Fruit fly (Drosophila melanogaster) whole organism, embryonic: ENCODE measurements around the gene cype.
A peak's percentile ranks its signal among the peaks of the same experiment; 100 is the strongest.

ENCODE experiments used
- CG11696 ChIP-seq: fragments of 200-800 bp; sonication (Bioruptor generic); IDR thresholded peaks from 2 replicates; pipeline ENCODE4 v1.3.6; 2022; ENCODE audit warnings: missing biosample characterization, missing genetic modification characterization
- CG12391 ChIP-seq: fragments of 200-800 bp; sonication (Bioruptor generic); optimal IDR thresholded peaks from 3 replicates; lab custom pipeline; 2018; ENCODE audit warnings: missing biosample characterization, mild to moderate bottlenecking, missing genetic modification characterization, moderate library complexity
- CG13296 ChIP-seq: fragments of 200-800 bp; sonication (Bioruptor generic); optimal IDR thresholded peaks from 3 replicates; lab custom pipeline; 2018; ENCODE audit warnings: missing biosample characterization, mild to moderate bottlenecking, missing genetic modification characterization
- CG13775 ChIP-seq: fragments of 200-800 bp; sonication (Bioruptor generic); optimal IDR thresholded peaks from 3 replicates; lab custom pipeline; 2017; ENCODE audit warnings: missing biosample characterization, mild to moderate bottlenecking, missing genetic modification characterization
- CG14014 ChIP-seq: fragments of 200-800 bp; sonication (Bioruptor generic); IDR thresholded peaks from 2 replicates; pipeline ENCODE4 v1.3.6; 2022; ENCODE audit warnings: missing biosample characterization, missing genetic modification characterization
- CG15269 ChIP-seq: fragments of 200-800 bp; sonication (Bioruptor generic); optimal IDR thresholded peaks from 2 replicates; lab custom pipeline; 2018; ENCODE audit warnings: missing biosample characterization, mild to moderate bottlenecking, missing genetic modification characterization, moderate library complexity
- CG1647 ChIP-seq: fragments of 200-800 bp; sonication (Bioruptor generic); optimal IDR thresholded peaks from 3 replicates; lab custom pipeline; 2016; ENCODE audit warnings: missing biosample characterization, missing genetic modification characterization
- CG16815 ChIP-seq: fragments of 200-800 bp; sonication (Bioruptor generic); optimal IDR thresholded peaks from 3 replicates; lab custom pipeline; 2017; ENCODE audit warnings: missing biosample characterization, mild to moderate bottlenecking, missing genetic modification characterization
- CG3163 ChIP-seq: fragments of 200-800 bp; sonication (Bioruptor generic); optimal IDR thresholded peaks from 3 replicates; lab custom pipeline; 2016; ENCODE audit warnings: missing biosample characterization, missing genetic modification characterization
- CG4730 ChIP-seq: fragments of 200-800 bp; sonication (Bioruptor generic); IDR thresholded peaks from 2 replicates; pipeline ENCODE4 v1.3.6; 2022; ENCODE audit warnings: missing biosample characterization, missing genetic modification characterization
- CG8388 ChIP-seq: fragments of 200-800 bp; sonication (Bioruptor generic); optimal IDR thresholded peaks from 2 replicates; lab custom pipeline; 2019; ENCODE audit warnings: missing biosample characterization, mild to moderate bottlenecking, missing genetic modification characterization, moderate library complexity
- CG8765 ChIP-seq: fragments of 200-800 bp; sonication (Bioruptor generic); IDR thresholded peaks from 2 replicates; pipeline ENCODE4 v1.3.6; 2022; ENCODE audit warnings: missing biosample characterization, missing genetic modification characterization
- Dad ChIP-seq: fragments of 200-800 bp; sonication (Bioruptor generic); optimal IDR thresholded peaks from 3 replicates; lab custom pipeline; 2016; ENCODE audit warnings: missing biosample characterization, missing genetic modification characterization
- Deaf1 ChIP-seq: fragments of 200-800 bp; optimal IDR thresholded peaks from 3 replicates; lab custom pipeline; 2019; ENCODE audit warnings: missing biosample characterization, mild to moderate bottlenecking, missing genetic modification characterization, moderate library complexity
- Doc2 ChIP-seq: fragments of 200-800 bp; sonication (Bioruptor generic); IDR thresholded peaks from 2 replicates; pipeline ENCODE4 v1.3.6; 2022; ENCODE audit warnings: missing biosample characterization, missing genetic modification characterization
- Drgx ChIP-seq: fragments of 200-800 bp; sonication (Bioruptor generic); IDR thresholded peaks from 2 replicates; pipeline ENCODE4 v1.3.6; 2022; ENCODE audit warnings: missing biosample characterization, missing genetic modification characterization
- Ets65A ChIP-seq: fragments of 200-800 bp; sonication (Bioruptor generic); peaks from one replicate; lab custom pipeline; 2016; ENCODE audit warnings: missing biosample characterization, missing genetic modification characterization
- H15 ChIP-seq: fragments of 200-800 bp; sonication (Bioruptor generic); IDR thresholded peaks from 3 replicates; pipeline ENCODE4 v1.3.6; 2022; ENCODE audit warnings: missing biosample characterization, missing genetic modification characterization
- HHEX ChIP-seq: fragments of 200-800 bp; sonication (Bioruptor generic); optimal IDR thresholded peaks from 3 replicates; lab custom pipeline; 2017; ENCODE audit warnings: missing biosample characterization, mild to moderate bottlenecking, missing genetic modification characterization, missing genetic modification reagents
- Lim3 ChIP-seq: fragments of 200-800 bp; sonication (Bioruptor generic); IDR thresholded peaks from 2 replicates; pipeline ENCODE4 v1.3.6; 2022; ENCODE audit warnings: missing biosample characterization, missing genetic modification characterization
- NC2β ChIP-seq: fragments of 200-800 bp; sonication (Bioruptor generic); optimal IDR thresholded peaks from 2 replicates; lab custom pipeline; 2016; ENCODE audit warnings: missing biosample characterization, missing genetic modification characterization
- Oaz ChIP-seq: fragments of 200-800 bp; sonication (Bioruptor generic); IDR thresholded peaks from 2 replicates; pipeline ENCODE4 v1.3.6; 2022; ENCODE audit warnings: missing biosample characterization, missing genetic modification characterization
- Pdp1 ChIP-seq, 2 experiments: fragments of 200-800 bp; sonication (Bioruptor generic); optimal IDR thresholded peaks; 3 replicates each; lab custom pipeline; 2016; ENCODE audit warnings: missing biosample characterization in 2 of 2, missing genetic modification characterization in 2 of 2, mild to moderate bottlenecking in 1 of 2, moderate library complexity in 1 of 2
- Rfx ChIP-seq: fragments of 200-800 bp; sonication (Bioruptor generic); IDR thresholded peaks from 2 replicates; pipeline ENCODE4 v1.3.6; 2022; ENCODE audit warnings: missing biosample characterization, missing genetic modification characterization
- Trl ChIP-seq, 3 experiments: fragments of >200 bp in 2 of 3; fragments of 200-800 bp in 1 of 3; sonication (Bioruptor generic) in 1 of 3; optimal IDR thresholded peaks; 2 replicates in 1 of 3; 3 replicates in 2 of 3; lab custom pipeline; 2016 to 2017; ENCODE audit warnings: missing biosample characterization in 1 of 3, missing genetic modification characterization in 1 of 3
- cas ChIP-seq: fragments of 200-800 bp; sonication (Bioruptor generic); IDR thresholded peaks from 2 replicates; pipeline ENCODE4 v1.3.6; 2022; ENCODE audit warnings: missing biosample characterization, missing genetic modification characterization
- cato ChIP-seq: fragments of 200-800 bp; sonication (Bioruptor generic); optimal IDR thresholded peaks from 2 replicates; lab custom pipeline; 2016; ENCODE audit warnings: missing biosample characterization, missing genetic modification characterization, borderline replicate concordance
- cwo ChIP-seq: fragments of 200-800 bp; sonication (Bioruptor generic); optimal IDR thresholded peaks from 3 replicates; lab custom pipeline; 2017; ENCODE audit warnings: missing biosample characterization, missing genetic modification characterization, mild to moderate bottlenecking, moderate library complexity, missing genetic modification reagents
- gsb-n ChIP-seq: fragments of 200-800 bp; sonication (Bioruptor generic); optimal IDR thresholded peaks from 3 replicates; lab custom pipeline; 2018; ENCODE audit warnings: missing biosample characterization, mild to moderate bottlenecking, missing genetic modification characterization
- kni ChIP-seq: fragments of 200-800 bp; sonication (Bioruptor generic); optimal IDR thresholded peaks from 3 replicates; lab custom pipeline; 2017; ENCODE audit warnings: mild to moderate bottlenecking, missing biosample characterization, missing genetic modification reagents, missing genetic modification characterization
- maf-S ChIP-seq: fragments of 200-800 bp; sonication (Bioruptor generic); optimal IDR thresholded peaks from 2 replicates; lab custom pipeline; 2016; ENCODE audit warnings: missing biosample characterization, missing genetic modification characterization
- nerfin-1 ChIP-seq: fragments of 200-800 bp; sonication (Bioruptor generic); optimal IDR thresholded peaks from 3 replicates; lab custom pipeline; 2019; ENCODE audit warnings: missing biosample characterization, mild to moderate bottlenecking, missing genetic modification characterization, moderate library complexity
- pho ChIP-seq: fragments of 200-800 bp; sonication (Bioruptor generic); optimal IDR thresholded peaks from 2 replicates; lab custom pipeline; 2016; ENCODE audit warnings: missing biosample characterization, missing genetic modification characterization
- scrt ChIP-seq: fragments of 200-800 bp; sonication (Bioruptor generic); optimal IDR thresholded peaks from 2 replicates; lab custom pipeline; 2018; ENCODE audit warnings: missing biosample characterization, mild to moderate bottlenecking, missing genetic modification characterization, moderate library complexity
- sima ChIP-seq: fragments of 200-800 bp; sonication (Bioruptor generic); optimal IDR thresholded peaks from 2 replicates; lab custom pipeline; 2016; ENCODE audit warnings: missing biosample characterization, missing genetic modification characterization
- so ChIP-seq: fragments of 200-800 bp; sonication (Bioruptor generic); IDR thresholded peaks from 3 replicates; pipeline ENCODE4 v1.3.6; 2022; ENCODE audit warnings: missing biosample characterization, missing genetic modification characterization
- sr ChIP-seq: fragments of 200-800 bp; sonication (Bioruptor generic); IDR thresholded peaks from 3 replicates; pipeline ENCODE4 v1.3.6; 2022; ENCODE audit warnings: missing biosample characterization, missing genetic modification characterization
- tgo ChIP-seq: fragments of 200-800 bp; sonication (Bioruptor generic); IDR thresholded peaks from 3 replicates; pipeline ENCODE4 v1.3.6; 2022; ENCODE audit warnings: missing biosample characterization, missing genetic modification characterization
- ttk ChIP-seq: fragments of 200-800 bp; sonication (Bioruptor generic); IDR thresholded peaks from 2 replicates; pipeline ENCODE4 v2.1.2; 2022; ENCODE audit warnings: missing biosample characterization, missing genetic modification characterization
- tup ChIP-seq: fragments of 200-800 bp; sonication (Bioruptor generic); optimal IDR thresholded peaks from 2 replicates; lab custom pipeline; 2016; ENCODE audit warnings: missing biosample characterization, mild to moderate bottlenecking, missing genetic modification characterization, moderate library complexity
- vvl ChIP-seq: fragments of 200-800 bp; sonication (Bioruptor generic); IDR thresholded peaks from 2 replicates; pipeline ENCODE4 v1.3.6; 2022; ENCODE audit warnings: missing biosample characterization, missing genetic modification characterization

cype gene

dm6 chr2L:5342119-5342817 lies 15.2 kb downstream of the cype start, which contains the start of gene Acsf2 (continued):
- TF ChIP-seq H15 = peak; percentile 86
- no peak for TF ChIP-seq kni (GFP tag; lab: Kevin White, UChicago)
- peak; percentile 99 for TF ChIP-seq cwo (GFP tag; lab: Kevin White, UChicago)
- peak; percentile 40; the same call in 1 of the 3 replicates for TF ChIP-seq sr (GFP tag; lab: Robert Waterston, UW)
- TF ChIP-seq gsb-n (tag; lab: Kevin White, UChicago) = no peak
- peak; percentile 77 for TF ChIP-seq nerfin-1 (tag; lab: Kevin White, UChicago)
- TF ChIP-seq CG15269 (tag; lab: Kevin White, UChicago) = peak; percentile 98
- peak; percentile 89; the same call in 1 of the 2 replicates for TF ChIP-seq CG8765 (GFP tag; lab: Robert Waterston, UW)
- TF ChIP-seq tup (GFP tag; lab: Kevin White, UChicago) = peak; percentile 70
- peak; percentile 76 for TF ChIP-seq CG3163 (GFP tag; lab: Kevin White, UChicago)
- TF ChIP-seq sima (GFP tag; lab: Kevin White, UChicago) = peak; percentile 81
- peak; percentile 74 for TF ChIP-seq cato (GFP tag; lab: Kevin White, UChicago)
- TF ChIP-seq pho (GFP tag; lab: Kevin White, UChicago) = peak; percentile 99
- peak; percentile 96 for TF ChIP-seq tgo (GFP tag; lab: Robert Waterston, UW)
- TF ChIP-seq vvl (GFP tag; lab: Robert Waterston, UW) = peak; percentile 93
- TF ChIP-seq CG13775 (GFP tag; lab: Kevin White, UChicago) = peak; percentile 95
- peak; percentile 86 for TF ChIP-seq Doc2 (GFP tag; lab: Robert Waterston, UW)
- TF ChIP-seq Dad = peak; percentile 92
- peak; percentile 95 for TF ChIP-seq cas (GFP tag; lab: Robert Waterston, UW)
- TF ChIP-seq CG13296 = peak; percentile 98
- peak; percentile 84 for TF ChIP-seq CG11696 (GFP tag; lab: Robert Waterston, UW)
- no peak for TF ChIP-seq Lim3 (GFP tag; lab: Robert Waterston, UW)
- TF ChIP-seq CG1647 (GFP tag; lab: Kevin White, UChicago) = peak; percentile 91
- peak; percentile 95 for TF ChIP-seq so (GFP tag; lab: Robert Waterston, UW)
- peak; percentile 95 for TF ChIP-seq CG4730 (GFP tag; lab: Robert Waterston, UW)

dm6 chr2L:5345900-5346299 lies 18.9 kb downstream of the cype start, which contains the start of gene nompC:
nompC (plus strand) TSS chr2L:5346200.
- no peak for TF ChIP-seq NC2β (GFP tag; lab: Kevin White, UChicago)
- no peak for TF ChIP-seq CG14014 (GFP tag; lab: Robert Waterston, UW)
- TF ChIP-seq Rfx = 0 out of 2 replicates have a peak, but pooled peaks have one; percentile 34
- TF ChIP-seq Oaz = no peak
- TF ChIP-seq maf-S (GFP tag; lab: Kevin White, UChicago) = no peak
- TF ChIP-seq CG12391 (tag; lab: Kevin White, UChicago) = no peak
- TF ChIP-seq Ets65A (GFP tag; lab: Kevin White, UChicago) = peak; percentile 71
- TF ChIP-seq Pdp1 (GFP tag; optimal IDR thresholded peaks at IDR 0.05; lab: Kevin White, UChicago) = no peak
- no peak for TF ChIP-seq Trl (optimal IDR thresholded peaks at IDR 0.05; lab: Kevin White, UChicago)
- no peak for TF ChIP-seq Trl (GFP tag; optimal IDR thresholded peaks at IDR 0.05; lab: Kevin White, UChicago)
- no peak for TF ChIP-seq CG16815
- no peak for TF ChIP-seq CG8765 (GFP tag; lab: Robert Waterston, UW)
- TF ChIP-seq nerfin-1 (tag; lab: Kevin White, UChicago) = no peak
- TF ChIP-seq CG8388 (GFP tag; lab: Kevin White, UChicago) = no peak
- TF ChIP-seq scrt = peak; percentile 29
- TF ChIP-seq ttk (GFP tag; lab: Robert Waterston, UW) = peak; percentile 8; the same call in 1 of the 2 replicates
- peak; percentile 56 for TF ChIP-seq Deaf1 (tag; lab: Kevin White, UChicago)
- no peak for TF ChIP-seq Drgx
- no peak for TF ChIP-seq HHEX (GFP tag; lab: Kevin White, UChicago)
